Worm (Caenorhabditis elegans) whole organism, L2 larva: ENCODE results near the gene aqp-4.
A peak's percentile ranks its signal among the peaks of the same experiment; 100 is the strongest.

Source experiments
- F13H6.1 ChIP-seq: sonication (generic microtip); optimal IDR thresholded peaks from 2 replicates; lab custom pipeline; 2016; ENCODE audit warnings: missing genetic modification characterization, missing compliant biosample characterization
- alr-1 ChIP-seq: fragments of 150-350 bp; optimal IDR thresholded peaks from 2 replicates; lab custom pipeline; 2014; ENCODE audit warnings: missing biosample characterization, missing genetic modification characterization
- ama-1 ChIP-seq: fragments of 150-350 bp; optimal IDR thresholded peaks from 2 replicates; lab custom pipeline; 2018; ENCODE audit warnings: inconsistent platforms
- ceh-82 ChIP-seq: fragments of 150-350 bp; optimal IDR thresholded peaks from 2 replicates; lab custom pipeline; 2014; ENCODE audit warnings: missing biosample characterization, missing genetic modification characterization
- elt-1 ChIP-seq: fragments of 150-350 bp; optimal IDR thresholded peaks from 2 replicates; lab custom pipeline; 2014; ENCODE audit warnings: missing biosample characterization, missing genetic modification characterization
- elt-3 ChIP-seq: sonication (generic microtip); optimal IDR thresholded peaks from 2 replicates; lab custom pipeline; 2017; ENCODE audit warnings: missing biosample characterization, missing genetic modification characterization
- nhr-23 ChIP-seq: fragments of 150-350 bp; optimal IDR thresholded peaks from 2 replicates; lab custom pipeline; 2014; ENCODE audit warnings: missing biosample characterization, missing genetic modification reagents, missing genetic modification characterization
- snpc-4 ChIP-seq: fragments of 150-350 bp; optimal IDR thresholded peaks from 2 replicates; lab custom pipeline; 2014; ENCODE audit warnings: missing biosample characterization, missing genetic modification characterization
- ztf-4 ChIP-seq: fragments of 150-350 bp; optimal IDR thresholded peaks from 2 replicates; lab custom pipeline; 2014; ENCODE audit warnings: missing biosample characterization, missing genetic modification characterization

DNA sequence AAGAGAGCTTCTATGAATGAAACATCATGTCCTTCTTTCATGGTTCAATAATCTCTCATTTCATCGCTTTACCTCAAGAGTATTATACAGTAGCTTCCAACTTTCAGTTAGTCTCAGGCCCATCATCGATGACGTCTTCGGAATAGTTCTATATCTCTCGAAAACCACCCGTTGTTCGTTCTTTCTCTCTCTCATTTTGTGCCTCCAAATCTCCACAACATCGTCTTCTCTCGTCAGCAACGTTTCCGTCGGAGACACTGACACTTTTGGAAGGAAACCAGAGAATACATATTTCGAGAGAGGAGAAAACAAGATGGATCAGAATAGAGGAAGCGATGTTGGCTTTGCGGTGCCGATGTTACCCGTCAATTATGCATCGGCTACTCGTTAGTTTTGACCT lies 5.5 kb upstream of the aqp-4 start:
- TF ChIP-seq F13H6.1 (tag; lab: Kevin White, UChicago) (no peak), ceh-82 (no peak), alr-1 (tag; lab: Kevin White, UChicago) (no peak), ama-1 (lab: Kevin White, UChicago) (peak; percentile 5), nhr-23 (no peak), elt-3 (tag; lab: Kevin White, UChicago) (no peak), ztf-4 (no peak), snpc-4 (tag; lab: Kevin White, UChicago) (no peak), elt-1 (tag; lab: Kevin White, UChicago) (no peak)
